Worm (Caenorhabditis elegans): ENCODE data around the gene F38A1.11.

DNA sequence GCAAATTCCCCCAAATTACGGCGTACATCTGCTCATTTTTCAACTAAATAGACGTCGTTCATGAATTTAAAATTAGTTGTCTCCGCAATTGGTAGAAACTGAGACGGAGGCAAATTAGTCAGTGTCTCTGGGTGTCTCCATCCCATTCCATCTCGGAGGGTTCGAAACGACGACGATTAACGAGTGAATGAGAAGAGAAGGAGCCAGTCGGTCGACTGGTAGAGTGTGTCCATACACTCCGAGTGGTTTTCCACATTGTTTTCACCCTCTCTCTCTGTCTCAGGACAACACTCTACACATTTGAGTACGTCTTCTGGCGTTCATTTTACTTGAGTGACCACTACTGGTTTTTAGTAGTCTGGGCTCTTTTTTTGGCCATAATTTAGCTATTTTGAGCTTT is 31.8 kb downstream of the F38A1.11 start:
- TF ChIP-seq elt-3 (tag; optimal IDR thresholded peaks at IDR 0.05): no peak
- no peak for TF ChIP-seq nhr-28 (tag; optimal IDR thresholded peaks at IDR 0.05)

All from whole organism, L3 larva.